Worm (Caenorhabditis elegans): ENCODE measurements around the gene F14D2.14.

ce11 chrII:3346328-3346780 is 1.4 kb downstream of the F14D2.14 start, which contains the start of gene bath-30:
- no peak for TF ChIP-seq ama-1 (optimal IDR thresholded peaks at IDR 0.05)
- TF ChIP-seq snpc-4 (tag; optimal IDR thresholded peaks at IDR 0.05), result no peak
- TF ChIP-seq lin-15B (tag; optimal IDR thresholded peaks at IDR 0.05), result no peak
- TF ChIP-seq zip-4 (GFP tag; optimal IDR thresholded peaks at IDR 0.05), result no peak
- no peak for TF ChIP-seq nhr-84 (tag; optimal IDR thresholded peaks at IDR 0.05)
